Fruit fly (Drosophila melanogaster): Measurements from ENCODE around the gene SWIP.
A peak's percentile ranks its signal among the peaks of the same experiment; 100 is the strongest.

Gene SWIP

DNA sequence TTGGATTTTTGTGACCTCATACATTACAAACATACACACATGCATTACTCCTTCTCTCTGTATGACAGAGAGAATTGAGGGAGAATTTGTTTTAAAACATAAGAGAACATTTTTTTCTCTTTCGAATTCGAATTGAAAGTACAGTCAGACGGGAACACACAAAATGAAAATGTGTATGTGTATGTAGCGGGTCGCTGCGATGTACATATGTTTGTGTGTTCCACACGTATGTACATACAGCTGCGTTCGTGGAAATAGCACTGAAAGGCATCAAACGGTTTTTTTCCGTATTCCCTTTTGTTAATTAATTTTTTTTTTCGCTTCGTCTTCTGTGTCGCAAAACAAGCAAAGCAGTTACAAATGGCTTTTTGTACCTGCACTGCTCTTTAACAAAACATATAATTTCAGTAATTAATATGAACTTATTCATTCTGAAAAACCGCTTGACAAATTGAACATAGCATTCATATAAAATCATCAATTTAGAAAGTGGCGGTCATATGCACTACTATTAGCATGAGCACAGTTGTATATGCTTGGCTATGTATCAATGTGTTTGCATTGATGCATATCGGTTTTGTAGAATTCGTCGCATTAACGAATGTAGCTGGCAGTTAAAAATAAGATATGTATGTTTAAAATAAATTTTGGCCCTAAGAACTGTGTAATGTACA, 19.2 kb downstream of the SWIP start (continued):
- TF ChIP-seq ind (GFP tag; optimal IDR thresholded peaks at IDR 0.05) (peak; percentile 94), dmrt99B (tag; optimal IDR thresholded peaks at IDR 0.05) (peak; percentile 98), Antp (GFP tag; optimal IDR thresholded peaks at IDR 0.05) (peak; percentile 94), sens (GFP tag) (peak; percentile 99), CG6654 (GFP tag; optimal IDR thresholded peaks at IDR 0.05) (peak; percentile 86), CG31224 (GFP tag; IDR thresholded peaks at IDR 0.05) (peak; percentile 88), luna (GFP tag; optimal IDR thresholded peaks at IDR 0.05) (peak; percentile 87), CG4360 (GFP tag; IDR thresholded peaks at IDR 0.05) (peak; percentile 64; the same call in 1 of the 2 replicates), CG2875 (GFP tag; optimal IDR thresholded peaks at IDR 0.05) (peak; percentile 90), CG17612 (GFP tag; IDR thresholded peaks at IDR 0.05) (peak; percentile 63), bigmax (GFP tag; optimal IDR thresholded peaks at IDR 0.05) (peak; percentile 61), CG14860 (GFP tag; IDR thresholded peaks at IDR 0.05; ENCODE audit: partially characterized antibody) (no peak), row (GFP tag; IDR thresholded peaks at IDR 0.05) (peak; percentile 95), Mad (GFP tag; optimal IDR thresholded peaks at IDR 0.05) (peak; percentile 94), CG13296 (GFP tag; optimal IDR thresholded peaks at IDR 0.05) (peak; percentile 98), btn (GFP tag; optimal IDR thresholded peaks at IDR 0.05) (peak; percentile 92), CG4617 (GFP tag; optimal IDR thresholded peaks at IDR 0.05; ENCODE audit: borderline replicate concordance) (peak; percentile 54), dysf (GFP tag; IDR thresholded peaks at IDR 0.05) (peak; percentile 96), ssp (GFP tag; IDR thresholded peaks at IDR 0.05) (peak; percentile 80), lmd (GFP tag; IDR thresholded peaks at IDR 0.05) (peak; percentile 95), unc-4 (GFP tag; IDR thresholded peaks at IDR 0.05; ENCODE audit: partially characterized antibody) (no peak), MTF-1 (GFP tag; optimal IDR thresholded peaks at IDR 0.05; ENCODE audit: borderline replicate concordance) (peak; percentile 77), amos (GFP tag; IDR thresholded peaks at IDR 0.05; ENCODE audit: partially characterized antibody) (no peak), CG8290 (GFP tag; optimal IDR thresholded peaks at IDR 0.05) (peak; percentile 79), CG8290 (tag; optimal IDR thresholded peaks at IDR 0.05) (peak; percentile 88 to 89), CG34376 (GFP tag; optimal IDR thresholded peaks at IDR 0.05) (peak; percentile 98), Sry-β (GFP tag; optimal IDR thresholded peaks at IDR 0.05) (peak; percentile 69), CG31365 (tag; optimal IDR thresholded peaks at IDR 0.05) (peak; percentile 84), CG13624 (GFP tag; optimal IDR thresholded peaks at IDR 0.05) (peak; percentile 96), gt (GFP tag; IDR thresholded peaks at IDR 0.05) (peak; percentile 84), pita (GFP tag; optimal IDR thresholded peaks at IDR 0.05) (no peak), sens-2 (GFP tag; IDR thresholded peaks at IDR 0.05) (peak; percentile 82), ken (GFP tag; IDR thresholded peaks at IDR 0.05) (peak; percentile 89), CG9817 (tag; optimal IDR thresholded peaks at IDR 0.05) (peak; percentile 94), bab2 (GFP tag; optimal IDR thresholded peaks at IDR 0.05) (peak; percentile 95), pfk (GFP tag; optimal IDR thresholded peaks at IDR 0.05) (peak; percentile 63), so (GFP tag; IDR thresholded peaks at IDR 0.05) (peak; percentile 94), emc (GFP tag; optimal IDR thresholded peaks at IDR 0.05) (peak; percentile 90), CkIIα-i1 (GFP tag; IDR thresholded peaks at IDR 0.05) (no peak), br (optimal IDR thresholded peaks at IDR 0.05) (no peak), hth (optimal IDR thresholded peaks at IDR 0.05) (no peak), ems (GFP tag; optimal IDR thresholded peaks at IDR 0.05) (peak; percentile 93), Oaz (GFP tag; IDR thresholded peaks at IDR 0.05) (peak; percentile 83), CG17328 (GFP tag; IDR thresholded peaks at IDR 0.05) (peak; percentile 88), CG7556 (GFP tag; optimal IDR thresholded peaks at IDR 0.05) (peak; percentile 99), tap (tag; optimal IDR thresholded peaks at IDR 0.05) (peak; percentile 94), CG12236 (GFP tag; optimal IDR thresholded peaks at IDR 0.05) (peak; percentile 93), CG32772 (GFP tag; IDR thresholded peaks at IDR 0.05) (peak; percentile 91), mirr (GFP tag; optimal IDR thresholded peaks at IDR 0.05) (peak; percentile 96), sim (GFP tag; IDR thresholded peaks at IDR 0.05) (peak; percentile 80; the same call in 1 of the 2 replicates), lov (optimal IDR thresholded peaks at IDR 0.05) (no peak), lov (GFP tag; IDR thresholded peaks at IDR 0.05) (peak; percentile 84)
